Worm (Caenorhabditis elegans) whole organism, L4 larva: ENCODE measurements around the gene F40F8.11.

Source experiments
- Y105C5A.15 ChIP-seq: fragments of 200-800 bp; sonication (Bioruptor generic); IDR thresholded peaks from 2 replicates; pipeline ENCODE4 v1.3.6; 2022; ENCODE audit warnings: missing genetic modification characterization, missing compliant biosample characterization

F40F8.11 gene

DNA sequence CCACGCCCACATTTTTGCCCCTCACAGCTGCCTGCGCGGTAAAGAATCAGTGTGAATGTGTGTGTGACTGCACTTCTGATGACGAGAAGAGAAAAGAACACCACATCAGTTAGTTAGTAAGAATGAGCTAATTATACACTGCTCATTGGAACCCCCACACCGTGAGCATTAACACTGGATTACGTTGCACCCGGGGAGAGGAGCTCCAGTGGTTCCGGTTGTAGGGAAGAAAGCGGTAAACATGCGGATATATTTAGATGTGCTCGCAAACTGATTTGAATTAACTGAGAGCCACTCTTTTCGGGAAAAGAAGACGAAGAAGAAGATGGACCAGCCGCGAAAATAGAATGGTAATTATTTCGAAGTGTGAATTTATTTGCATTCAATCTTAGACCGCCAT lies 45.6 kb downstream of the F40F8.11 start (continued):
- TF ChIP-seq Y105C5A.15, result no peak
